Fruit fly (Drosophila melanogaster): Measurements from ENCODE around the gene CG32795.
A peak's percentile ranks its signal among the peaks of the same experiment; 100 is the strongest.

The CG32795 gene

dm6 chrX:2757400-2757799, 33.0 kb downstream of the CG32795 start (continued):
- TF ChIP-seq CG6791 (GFP tag; IDR thresholded peaks at IDR 0.05; ENCODE audit: partially characterized antibody) (no peak), trem (tag; optimal IDR thresholded peaks at IDR 0.05) (no peak), CG16815 (GFP tag; optimal IDR thresholded peaks at IDR 0.05) (no peak), CG12104 (GFP tag; optimal IDR thresholded peaks at IDR 0.05) (no peak), CG4404 (GFP tag; IDR thresholded peaks at IDR 0.05) (peak; percentile 8; the same call in 1 of the 2 replicates), jigr1 (GFP tag; IDR thresholded peaks at IDR 0.05) (no peak), gcm (GFP tag; optimal IDR thresholded peaks at IDR 0.05) (no peak), CG9609 (GFP tag; optimal IDR thresholded peaks at IDR 0.05) (no peak), CG9437 (GFP tag; optimal IDR thresholded peaks at IDR 0.05) (no peak), bab2 (GFP tag; optimal IDR thresholded peaks at IDR 0.05) (no peak), Deaf1 (tag; optimal IDR thresholded peaks at IDR 0.05) (no peak), CG2889 (GFP tag; IDR thresholded peaks at IDR 0.05) (no peak), fd3F (GFP tag; optimal IDR thresholded peaks at IDR 0.05) (no peak), CG11398 (GFP tag; optimal IDR thresholded peaks at IDR 0.05) (no peak), trh (GFP tag; optimal IDR thresholded peaks at IDR 0.05) (no peak), CG6654 (GFP tag; optimal IDR thresholded peaks at IDR 0.05) (no peak), stc (GFP tag; IDR thresholded peaks at IDR 0.05) (peak; percentile 35; the same call in 1 of the 2 replicates), CG17612 (GFP tag; IDR thresholded peaks at IDR 0.05) (no peak), sob (GFP tag; IDR thresholded peaks at IDR 0.05) (0 out of 2 replicates have a peak, but pooled peaks have one; percentile 21), salm (tag; optimal IDR thresholded peaks at IDR 0.05) (no peak), pho (GFP tag; optimal IDR thresholded peaks at IDR 0.05) (no peak), psq (GFP tag; optimal IDR thresholded peaks at IDR 0.05) (no peak), HHEX (GFP tag; optimal IDR thresholded peaks at IDR 0.05) (peak; percentile 32), CG16863 (GFP tag; optimal IDR thresholded peaks at IDR 0.05) (no peak), tx (GFP tag; optimal IDR thresholded peaks at IDR 0.05) (no peak), Meics (GFP tag; optimal IDR thresholded peaks at IDR 0.05) (peak; percentile 11), Blimp-1 (GFP tag; optimal IDR thresholded peaks at IDR 0.05) (peak; percentile 52), CG3065 (GFP tag; optimal IDR thresholded peaks at IDR 0.05) (no peak), dmrt11E (tag; optimal IDR thresholded peaks at IDR 0.05) (no peak), cas (GFP tag; IDR thresholded peaks at IDR 0.05) (no peak), CG2202 (tag; optimal IDR thresholded peaks at IDR 0.05) (no peak), bcd (GFP tag; optimal IDR thresholded peaks at IDR 0.05) (peak; percentile 23), exex (tag; optimal IDR thresholded peaks at IDR 0.05) (no peak), CG10267 (tag; optimal IDR thresholded peaks at IDR 0.05) (peak; percentile 9), GATAe (GFP tag; conservative IDR thresholded peaks at IDR 0.05) (no peak), Opbp (GFP tag; IDR thresholded peaks at IDR 0.05; ENCODE audit: partially characterized antibody) (no peak), HLHmδ (GFP tag; optimal IDR thresholded peaks at IDR 0.05) (no peak), Rfx (GFP tag; IDR thresholded peaks at IDR 0.05) (peak; percentile 40), Scr (GFP tag; IDR thresholded peaks at IDR 0.05; ENCODE audit: partially characterized antibody) (no peak), CG16813 (GFP tag; IDR thresholded peaks at IDR 0.05; ENCODE audit: partially characterized antibody) (no peak), hkb (optimal IDR thresholded peaks at IDR 0.05) (no peak), hkb (GFP tag; IDR thresholded peaks at IDR 0.05) (no peak), bbx (GFP tag; IDR thresholded peaks at IDR 0.05; ENCODE audit: partially characterized antibody) (no peak), Dek (tag; optimal IDR thresholded peaks at IDR 0.05) (no peak), CG7786 (GFP tag; optimal IDR thresholded peaks at IDR 0.05) (peak; percentile 1), CG15696 (tag; optimal IDR thresholded peaks at IDR 0.05) (no peak), tio (GFP tag; optimal IDR thresholded peaks at IDR 0.05) (no peak), CG11456 (GFP tag; IDR thresholded peaks at IDR 0.05) (no peak), fu2 (GFP tag; optimal IDR thresholded peaks at IDR 0.05) (no peak), pita (GFP tag; optimal IDR thresholded peaks at IDR 0.05) (no peak), CG4707 (GFP tag; optimal IDR thresholded peaks at IDR 0.05) (no peak)

Data from whole organism, embryonic.